Worm (Caenorhabditis elegans): ENCODE data around the gene T22D1.1.

Gene T22D1.1

DNA sequence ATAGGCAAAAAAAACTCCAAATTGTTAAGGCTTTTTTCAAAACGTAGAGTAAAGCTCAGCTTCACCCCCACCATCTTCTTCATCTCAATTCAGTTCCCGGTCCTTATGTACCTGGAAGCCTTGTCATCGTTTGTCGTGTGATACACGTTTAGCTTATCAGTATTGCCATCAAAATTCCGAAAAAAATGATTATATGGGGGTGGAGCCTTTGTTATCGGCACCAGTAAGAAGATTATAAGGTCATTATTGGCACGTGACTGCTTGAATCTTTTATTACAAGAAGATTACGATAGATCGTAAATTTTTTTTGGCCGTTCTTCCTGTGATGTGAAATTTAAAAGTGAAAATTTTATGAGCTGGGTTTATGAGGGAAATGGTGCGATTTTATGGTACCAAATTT is 42.8 kb upstream of the T22D1.1 start:
- TF ChIP-seq pqm-1 (tag; optimal IDR thresholded peaks at IDR 0.05), result peak; percentile 97
- peak; percentile 4 for TF ChIP-seq pha-4 (tag; optimal IDR thresholded peaks at IDR 0.05)
- peak; percentile 53 for TF ChIP-seq jun-1 (tag; optimal IDR thresholded peaks at IDR 0.05)
- TF ChIP-seq elt-2 (tag; optimal IDR thresholded peaks at IDR 0.05), result peak; percentile 98
- TF ChIP-seq nfya-1 (tag; optimal IDR thresholded peaks at IDR 0.05; ENCODE audit: insufficient read depth), result no peak

DNA sequence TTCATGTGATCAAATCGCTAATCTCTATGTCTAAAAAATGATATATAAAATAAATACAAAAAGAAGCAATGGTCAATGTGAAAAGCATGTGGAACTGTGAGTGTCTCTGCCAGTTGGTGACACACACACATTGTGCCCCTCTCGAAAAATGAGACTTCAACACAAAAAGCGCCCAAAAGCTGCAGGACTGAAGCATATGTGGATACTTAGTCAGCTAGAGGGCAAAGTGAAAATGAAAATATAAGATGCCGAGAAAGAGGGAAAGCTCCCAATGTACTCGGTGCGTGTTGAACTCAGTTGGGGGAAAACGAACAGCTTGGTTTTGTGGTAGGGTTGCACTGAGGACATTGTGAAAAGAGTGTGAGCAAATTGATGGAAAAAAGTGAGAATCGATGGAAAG is 42.0 kb upstream of the T22D1.1 start:
- TF ChIP-seq nhr-77 (tag; optimal IDR thresholded peaks at IDR 0.05) (no peak), elt-2 (tag; optimal IDR thresholded peaks at IDR 0.05) (no peak), jun-1 (tag; optimal IDR thresholded peaks at IDR 0.05) (no peak), fkh-2 (tag; optimal IDR thresholded peaks at IDR 0.05) (peak; percentile 26), skn-1 (tag; optimal IDR thresholded peaks at IDR 0.05) (no peak), ama-1 (optimal IDR thresholded peaks at IDR 0.05) (no peak), lsy-12 (tag; optimal IDR thresholded peaks at IDR 0.05) (no peak), nhr-11 (tag; optimal IDR thresholded peaks at IDR 0.05) (peak; percentile 31), ceh-28 (tag; optimal IDR thresholded peaks at IDR 0.05) (peak; percentile 39), elt-1 (tag; optimal IDR thresholded peaks at IDR 0.05) (no peak), nhr-43 (tag; optimal IDR thresholded peaks at IDR 0.05; ENCODE audit: poor library complexity, severe bottlenecking) (no peak), nhr-76 (tag; optimal IDR thresholded peaks at IDR 0.05) (no peak), pqm-1 (tag; optimal IDR thresholded peaks at IDR 0.05) (no peak), eor-1 (tag; optimal IDR thresholded peaks at IDR 0.05) (no peak), ztf-4 (tag; optimal IDR thresholded peaks at IDR 0.05) (no peak), nhr-28 (tag; optimal IDR thresholded peaks at IDR 0.05) (no peak), nhr-23 (tag; optimal IDR thresholded peaks at IDR 0.05) (no peak), daf-12 (tag; optimal IDR thresholded peaks at IDR 0.05) (no peak), nhr-67 (tag; optimal IDR thresholded peaks at IDR 0.05) (no peak), nfya-1 (tag; optimal IDR thresholded peaks at IDR 0.05; ENCODE audit: insufficient read depth) (peak; percentile 82), lin-15B (tag; optimal IDR thresholded peaks at IDR 0.05) (peak; percentile 27), aly-2 (tag; optimal IDR thresholded peaks at IDR 0.05) (no peak), ceh-9 (tag; optimal IDR thresholded peaks at IDR 0.05) (no peak), tbx-2 (tag; optimal IDR thresholded peaks at IDR 0.05) (no peak), zag-1 (tag; optimal IDR thresholded peaks at IDR 0.05) (no peak), fkh-10 (GFP tag; optimal IDR thresholded peaks at IDR 0.05) (peak; percentile 8), mdl-1 (tag; optimal IDR thresholded peaks at IDR 0.05) (peak; percentile 32), nhr-25 (tag; optimal IDR thresholded peaks at IDR 0.05) (no peak), ztf-11 (tag; optimal IDR thresholded peaks at IDR 0.05) (no peak), unc-39 (tag; optimal IDR thresholded peaks at IDR 0.05) (no peak), R02D3.7 (tag; optimal IDR thresholded peaks at IDR 0.05) (no peak), hmg-11 (tag; optimal IDR thresholded peaks at IDR 0.05) (no peak), ZK546.5 (tag; optimal IDR thresholded peaks at IDR 0.05) (no peak), elt-3 (tag; optimal IDR thresholded peaks at IDR 0.05) (no peak), ceh-82 (tag; optimal IDR thresholded peaks at IDR 0.05) (no peak), nhr-12 (tag; optimal IDR thresholded peaks at IDR 0.05) (no peak), egl-5 (tag; optimal IDR thresholded peaks at IDR 0.05) (no peak), pha-4 (tag; optimal IDR thresholded peaks at IDR 0.05) (peak; percentile 87), ceh-16 (tag; optimal IDR thresholded peaks at IDR 0.05) (no peak), egl-27 (tag; optimal IDR thresholded peaks at IDR 0.05) (no peak), snpc-4 (tag; optimal IDR thresholded peaks at IDR 0.05) (no peak), mml-1 (tag; optimal IDR thresholded peaks at IDR 0.05) (peak; percentile 62), nhr-237 (tag; optimal IDR thresholded peaks at IDR 0.05) (no peak), fos-1 (tag; optimal IDR thresholded peaks at IDR 0.05) (no peak), unc-62 (GFP tag; optimal IDR thresholded peaks at IDR 0.05) (no peak), sea-2 (GFP tag; optimal IDR thresholded peaks at IDR 0.05) (no peak), lin-39 (tag; optimal IDR thresholded peaks at IDR 0.05) (peak; percentile 65)

Data from whole organism, L3 larva.